Fruit fly (Drosophila melanogaster): Measurements from ENCODE around the gene Sec61gamma.
A peak's percentile ranks its signal among the peaks of the same experiment; 100 is the strongest.

Sec61gamma gene

DNA sequence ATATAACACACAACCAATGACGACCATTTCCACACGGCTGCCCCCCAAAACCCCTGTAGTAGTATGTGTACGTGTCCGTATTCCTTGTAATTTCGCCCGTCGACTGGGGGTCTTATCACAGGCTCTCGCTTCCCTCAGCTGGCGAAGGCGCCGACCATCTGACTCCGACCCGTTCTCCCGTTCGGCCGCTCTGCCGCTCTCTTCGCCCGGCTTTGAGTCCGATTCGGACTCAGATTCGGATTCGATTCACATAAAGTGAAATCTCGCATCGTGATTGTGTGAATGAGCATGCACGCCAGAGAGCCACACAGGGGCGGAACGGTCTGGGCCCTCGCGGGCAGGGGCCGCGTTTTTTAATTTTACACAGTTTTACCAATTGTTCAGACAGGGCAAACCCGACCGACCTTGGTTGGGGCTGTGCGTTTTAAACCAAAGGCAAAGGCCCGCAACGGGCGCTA, 22.6 kb downstream of the Sec61gamma start:
- TF ChIP-seq gl (tag; optimal IDR thresholded peaks at IDR 0.05): no peak
- TF ChIP-seq CG17806 (tag; optimal IDR thresholded peaks at IDR 0.05): no peak
- TF ChIP-seq CG32121 (GFP tag; IDR thresholded peaks at IDR 0.05): peak; percentile 48; the same call in 1 of the 2 replicates
- TF ChIP-seq Ets98B (GFP tag; IDR thresholded peaks at IDR 0.05): peak; percentile 61; the same call in 1 of the 2 replicates
- peak; percentile 72 for TF ChIP-seq CG4496 (GFP tag; IDR thresholded peaks at IDR 0.05)
- peak; percentile 50 for TF ChIP-seq CG12605 (GFP tag; IDR thresholded peaks at IDR 0.05)
- TF ChIP-seq Pif1A (GFP tag; optimal IDR thresholded peaks at IDR 0.05): no peak
- TF ChIP-seq fd96Ca (GFP tag; IDR thresholded peaks at IDR 0.05): peak; percentile 74
- peak; percentile 6 for TF ChIP-seq Pif1B (GFP tag; optimal IDR thresholded peaks at IDR 0.05)
- no peak for TF ChIP-seq CG34367 (tag; optimal IDR thresholded peaks at IDR 0.05)
- no peak for TF ChIP-seq D1 (tag; optimal IDR thresholded peaks at IDR 0.05)
- TF ChIP-seq CG14655 (GFP tag; optimal IDR thresholded peaks at IDR 0.05): peak; percentile 36
- no peak for TF ChIP-seq CG10348 (GFP tag; IDR thresholded peaks at IDR 0.05)
- TF ChIP-seq CG8159 (tag; optimal IDR thresholded peaks at IDR 0.05): peak; percentile 32
- TF ChIP-seq CG13204 (GFP tag; optimal IDR thresholded peaks at IDR 0.05): peak; percentile 77
- 0 out of 2 replicates have a peak, but pooled peaks have one; percentile 27 for TF ChIP-seq rn (GFP tag; IDR thresholded peaks at IDR 0.05)
- peak; percentile 15 for TF ChIP-seq CG15710 (tag; optimal IDR thresholded peaks at IDR 0.05)
- peak; percentile 46 for TF ChIP-seq EcR (GFP tag; optimal IDR thresholded peaks at IDR 0.05)
- TF ChIP-seq CG9948 (tag; optimal IDR thresholded peaks at IDR 0.05): no peak
- TF ChIP-seq CG8301 (tag; optimal IDR thresholded peaks at IDR 0.05): peak; percentile 11
- TF ChIP-seq Snoo (tag; optimal IDR thresholded peaks at IDR 0.05): peak; percentile 43

dm6 chrX:19666991-19667409, 23.9 kb downstream of the Sec61gamma start, which contains the start of gene Zw:
TSS of gene Zw (plus strand) at chrX:19667252.
- TF ChIP-seq gl (tag; optimal IDR thresholded peaks at IDR 0.05) (no peak), CG13204 (GFP tag; optimal IDR thresholded peaks at IDR 0.05) (peak; percentile 95), EcR (GFP tag; optimal IDR thresholded peaks at IDR 0.05) (peak; percentile 28), CG32121 (GFP tag; IDR thresholded peaks at IDR 0.05) (peak; percentile 25; the same call in 1 of the 2 replicates), rn (GFP tag; IDR thresholded peaks at IDR 0.05) (0 out of 2 replicates have a peak, but pooled peaks have one; percentile 34), CG8159 (tag; optimal IDR thresholded peaks at IDR 0.05) (peak; percentile 45), D1 (tag; optimal IDR thresholded peaks at IDR 0.05) (no peak), Pif1A (GFP tag; optimal IDR thresholded peaks at IDR 0.05) (peak; percentile 67), fd96Ca (GFP tag; IDR thresholded peaks at IDR 0.05) (peak; percentile 74), CG4496 (GFP tag; IDR thresholded peaks at IDR 0.05) (peak; percentile 75), Ets98B (GFP tag; IDR thresholded peaks at IDR 0.05) (peak; percentile 72), CG34367 (tag; optimal IDR thresholded peaks at IDR 0.05) (peak; percentile 29), CG14655 (GFP tag; optimal IDR thresholded peaks at IDR 0.05) (peak; percentile 52), CG17806 (tag; optimal IDR thresholded peaks at IDR 0.05) (peak; percentile 38), Snoo (tag; optimal IDR thresholded peaks at IDR 0.05) (peak; percentile 40), CG10348 (GFP tag; IDR thresholded peaks at IDR 0.05) (no peak), CG8301 (tag; optimal IDR thresholded peaks at IDR 0.05) (peak; percentile 36), CG15710 (tag; optimal IDR thresholded peaks at IDR 0.05) (peak; percentile 36), CG12605 (GFP tag; IDR thresholded peaks at IDR 0.05) (no peak), Pif1B (GFP tag; optimal IDR thresholded peaks at IDR 0.05) (peak; percentile 14), CG9948 (tag; optimal IDR thresholded peaks at IDR 0.05) (peak; percentile 26)

dm6 chrX:19667444-19668104, 24.4 kb downstream of the Sec61gamma start:
- TF ChIP-seq rn (GFP tag; IDR thresholded peaks at IDR 0.05) (no peak), CG4496 (GFP tag; IDR thresholded peaks at IDR 0.05) (no peak), CG8159 (tag; optimal IDR thresholded peaks at IDR 0.05) (no peak), fd96Ca (GFP tag; IDR thresholded peaks at IDR 0.05) (no peak), CG13204 (GFP tag; optimal IDR thresholded peaks at IDR 0.05) (no peak)

DNA sequence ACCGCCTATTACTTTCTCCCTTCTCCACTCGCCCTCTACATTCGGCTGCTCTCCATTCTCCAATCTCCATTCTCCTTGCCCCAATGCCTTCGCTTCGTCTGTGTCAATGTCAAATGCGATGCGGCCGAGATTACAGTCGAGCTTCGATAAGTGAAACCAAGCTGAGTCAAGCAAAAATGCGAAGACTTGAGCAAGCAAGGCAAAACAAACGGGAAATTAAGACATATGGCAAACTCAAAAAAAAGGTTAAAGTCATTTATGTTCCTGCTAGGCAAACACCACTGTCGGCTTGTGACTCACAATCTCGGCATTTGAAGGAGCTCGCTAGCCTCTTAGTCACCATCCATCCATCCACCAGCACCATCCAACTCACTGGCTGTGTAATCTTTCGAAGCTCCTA, 25.3 kb downstream of the Sec61gamma start:
- TF ChIP-seq CG14655 (GFP tag; optimal IDR thresholded peaks at IDR 0.05): peak; percentile 95
- peak; percentile 95 for TF ChIP-seq CG8159 (tag; optimal IDR thresholded peaks at IDR 0.05)
- peak; percentile 92 for TF ChIP-seq rn (GFP tag; IDR thresholded peaks at IDR 0.05)
- peak; percentile 75 for TF ChIP-seq EcR (GFP tag; optimal IDR thresholded peaks at IDR 0.05)
- peak; percentile 98 for TF ChIP-seq fd96Ca (GFP tag; IDR thresholded peaks at IDR 0.05)
- TF ChIP-seq CG32121 (GFP tag; IDR thresholded peaks at IDR 0.05): peak; percentile 94
- peak; percentile 96 for TF ChIP-seq CG9948 (tag; optimal IDR thresholded peaks at IDR 0.05)
- TF ChIP-seq CG17806 (tag; optimal IDR thresholded peaks at IDR 0.05): peak; percentile 97
- peak; percentile 97 for TF ChIP-seq Ets98B (GFP tag; IDR thresholded peaks at IDR 0.05)
- no peak for TF ChIP-seq D1 (tag; optimal IDR thresholded peaks at IDR 0.05)
- peak; percentile 98 for TF ChIP-seq Pif1A (GFP tag; optimal IDR thresholded peaks at IDR 0.05)
- peak; percentile 87 for TF ChIP-seq CG10348 (GFP tag; IDR thresholded peaks at IDR 0.05)
- peak; percentile 99 for TF ChIP-seq Pif1B (GFP tag; optimal IDR thresholded peaks at IDR 0.05)
- TF ChIP-seq CG12605 (GFP tag; IDR thresholded peaks at IDR 0.05): peak; percentile 96
- peak; percentile 98 for TF ChIP-seq CG34367 (tag; optimal IDR thresholded peaks at IDR 0.05)
- TF ChIP-seq CG13204 (GFP tag; optimal IDR thresholded peaks at IDR 0.05): peak; percentile 96
- peak; percentile 96 for TF ChIP-seq gl (tag; optimal IDR thresholded peaks at IDR 0.05)
- TF ChIP-seq CG15710 (tag; optimal IDR thresholded peaks at IDR 0.05): peak; percentile 98
- TF ChIP-seq CG4496 (GFP tag; IDR thresholded peaks at IDR 0.05): peak; percentile 97
- TF ChIP-seq Snoo (tag; optimal IDR thresholded peaks at IDR 0.05): peak; percentile 99
- TF ChIP-seq CG8301 (tag; optimal IDR thresholded peaks at IDR 0.05): peak; percentile 93

- TF ChIP-seq CG8159 (tag; optimal IDR thresholded peaks at IDR 0.05): no peak
- no peak for TF ChIP-seq gl (tag; optimal IDR thresholded peaks at IDR 0.05)
These were observed 32.5 kb downstream of the Sec61gamma start, which contains the start of gene et for dm6 chrX:19675662-19676061. TSS of gene et (minus strand) at chrX:19675891.
